Comparison of ENCODE assay signal across 1 fruit fly cellular context in genomic region chr3R:9966109-9966701, dm6.
TF ChIP-seq lines count a peak whose summit lies in the region.

No protein-coding gene starts in this region.

TF ChIP-seq in whole organism, prepupa, 60 proteins besides CTCF, POLR2A, EP300 and RAD21 (continued from another document):
- TF ChIP-seq Sox14 (GFP tag; optimal IDR thresholded peaks at IDR 0.05; lab: Kevin White, UChicago) = peak; percentile 67
- TF ChIP-seq CG11294 (GFP tag; IDR thresholded peaks at IDR 0.05; lab: Robert Waterston, UW) = no peak
- TF ChIP-seq Hr4 (GFP tag; optimal IDR thresholded peaks at IDR 0.05; lab: Kevin White, UChicago) = peak; percentile 44
- TF ChIP-seq CG8632 (GFP tag; optimal IDR thresholded peaks at IDR 0.05; lab: Kevin White, UChicago) = peak; percentile 53
- TF ChIP-seq Sox102F (GFP tag; optimal IDR thresholded peaks at IDR 0.05; lab: Kevin White, UChicago) = peak; percentile 19
- peak; percentile 80 for TF ChIP-seq CG9139 (GFP tag; optimal IDR thresholded peaks at IDR 0.05; lab: Kevin White, UChicago)
- peak; percentile 81 for TF ChIP-seq CG6808 (GFP tag; optimal IDR thresholded peaks at IDR 0.05; lab: Kevin White, UChicago)
- peak; percentile 85 for TF ChIP-seq dsx (GFP tag; optimal IDR thresholded peaks at IDR 0.05; lab: Kevin White, UChicago; ENCODE audit: poor library complexity, severe bottlenecking)
- TF ChIP-seq CG6792 (GFP tag; optimal IDR thresholded peaks at IDR 0.05; lab: Kevin White, UChicago) = peak; percentile 67
- peak; percentile 29 for TF ChIP-seq lz (GFP tag; optimal IDR thresholded peaks at IDR 0.05; lab: Kevin White, UChicago)
- peak; percentile 19 for TF ChIP-seq Sox15 (GFP tag; optimal IDR thresholded peaks at IDR 0.05; lab: Kevin White, UChicago)
- TF ChIP-seq Eip93F (GFP tag; optimal IDR thresholded peaks at IDR 0.05; lab: Kevin White, UChicago) = no peak
- TF ChIP-seq Ets21C (GFP tag; optimal IDR thresholded peaks at IDR 0.05; lab: Kevin White, UChicago) = no peak
- peak; percentile 41 for TF ChIP-seq CG34406 (GFP tag; optimal IDR thresholded peaks at IDR 0.05; lab: Kevin White, UChicago)
- peak; percentile 67 for TF ChIP-seq achi (GFP tag; optimal IDR thresholded peaks at IDR 0.05; lab: Kevin White, UChicago)
- peak; percentile 40 for TF ChIP-seq CG16779 (tag; optimal IDR thresholded peaks at IDR 0.05; lab: Kevin White, UChicago)
- peak; percentile 36 for TF ChIP-seq esn (GFP tag; optimal IDR thresholded peaks at IDR 0.05; lab: Kevin White, UChicago)
- peak; percentile 90 for TF ChIP-seq Ets96B (tag; optimal IDR thresholded peaks at IDR 0.05; lab: Kevin White, UChicago)
- TF ChIP-seq CG10669 (GFP tag; optimal IDR thresholded peaks at IDR 0.05; lab: Kevin White, UChicago) = peak; percentile 88
- TF ChIP-seq CG11902 (GFP tag; optimal IDR thresholded peaks at IDR 0.05; lab: Kevin White, UChicago) = no peak
- no peak for TF ChIP-seq Hr39 (GFP tag; optimal IDR thresholded peaks at IDR 0.05; lab: Kevin White, UChicago)
- peak; percentile 53 to 68 for TF ChIP-seq salr (GFP tag; optimal IDR thresholded peaks at IDR 0.05; lab: Kevin White, UChicago)
- TF ChIP-seq Lpt (GFP tag; optimal IDR thresholded peaks at IDR 0.05; lab: Kevin White, UChicago) = peak; percentile 29
- TF ChIP-seq fd85E (GFP tag; optimal IDR thresholded peaks at IDR 0.05; lab: Kevin White, UChicago) = no peak
- peak; percentile 51 for TF ChIP-seq CG11762 (GFP tag; optimal IDR thresholded peaks at IDR 0.05; lab: Kevin White, UChicago; ENCODE audit: insufficient read depth)
- TF ChIP-seq CG7368 (GFP tag; optimal IDR thresholded peaks at IDR 0.05; lab: Kevin White, UChicago) = peak; percentile 28
- peak; percentile 34 for TF ChIP-seq Met (GFP tag; optimal IDR thresholded peaks at IDR 0.05; lab: Kevin White, UChicago)
- peak; percentile 51 for TF ChIP-seq acj6 (GFP tag; optimal IDR thresholded peaks at IDR 0.05; lab: Kevin White, UChicago)
- peak; percentile 65 for TF ChIP-seq pdm3 (GFP tag; optimal IDR thresholded peaks at IDR 0.05; lab: Kevin White, UChicago)
- TF ChIP-seq dac (GFP tag; optimal IDR thresholded peaks at IDR 0.05; lab: Kevin White, UChicago) = no peak
- 0 out of 3 replicates have a peak, but pooled peaks have one; percentile 36 for TF ChIP-seq eg (GFP tag; IDR thresholded peaks at IDR 0.05; lab: Robert Waterston, UW)
